Worm (Caenorhabditis elegans): ENCODE results near the gene C29H12.6.

The C29H12.6 gene

DNA sequence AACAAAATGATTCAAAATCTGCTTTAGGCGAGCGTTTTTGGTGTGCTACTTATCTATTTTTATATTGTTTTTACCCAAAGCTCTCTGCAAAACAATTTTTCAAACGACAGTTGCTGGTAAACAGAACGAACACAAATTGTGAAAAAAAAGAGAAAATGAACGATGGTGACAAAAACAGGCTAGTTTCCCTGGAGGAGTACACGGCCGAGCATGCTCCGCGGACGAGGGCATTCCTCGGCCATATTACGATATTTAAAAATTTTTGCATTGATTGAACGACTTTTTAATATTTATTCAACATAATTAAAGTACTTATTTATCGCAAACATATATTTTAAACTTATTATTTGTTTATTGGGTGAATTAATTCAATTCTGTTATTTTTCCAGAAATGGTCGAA lies 20.6 kb downstream of the C29H12.6 start, which contains the start of the genes tpp-2 and rbbp-5:
tpp-2 (minus strand) TSS at position 157 of the 400 bp plus-strand sequence.
rbbp-5 (plus strand) TSS at position 390 of the 400 bp plus-strand sequence.
- TF ChIP-seq spr-3 (GFP tag; optimal IDR thresholded peaks at IDR 0.05) (no peak), spr-1 (tag; optimal IDR thresholded peaks at IDR 0.05) (peak; percentile 4), aha-1 (tag) (peak; percentile 89), dpl-1 (GFP tag; optimal IDR thresholded peaks at IDR 0.05) (peak; percentile 78), aly-2 (tag; optimal IDR thresholded peaks at IDR 0.05) (no peak), jun-1 (tag; optimal IDR thresholded peaks at IDR 0.05) (no peak), mxl-3 (GFP tag; optimal IDR thresholded peaks at IDR 0.05) (peak; percentile 18), madf-9 (GFP tag; conservative IDR thresholded peaks at IDR 0.05) (peak; percentile 61; the same call in 1 of the 2 replicates), lin-29 (GFP tag; IDR thresholded peaks at IDR 0.05) (no peak), R02D3.7 (tag; optimal IDR thresholded peaks at IDR 0.05) (no peak), daf-16 (GFP tag; optimal IDR thresholded peaks at IDR 0.05) (peak in 1 of 2 experiments; percentile 61), daf-16 (tag; optimal IDR thresholded peaks at IDR 0.05) (peak; percentile 79), unc-130 (GFP tag; optimal IDR thresholded peaks at IDR 0.05) (peak; percentile 88), lsy-2 (tag; optimal IDR thresholded peaks at IDR 0.05) (peak in 1 of 2 experiments; percentile 70), pha-4 (GFP tag; IDR thresholded peaks at IDR 0.05) (no peak), pha-4 (tag; optimal IDR thresholded peaks at IDR 0.05) (no peak), ZK337.2 (GFP tag; IDR thresholded peaks at IDR 0.05) (peak; percentile 84), Y48G9A.11 (GFP tag; IDR thresholded peaks at IDR 0.05) (peak; percentile 30; the same call in 1 of the 2 replicates), F49E8.2 (tag; optimal IDR thresholded peaks at IDR 0.05; ENCODE audit: borderline replicate concordance) (peak; percentile 3), dmd-9 (GFP tag; IDR thresholded peaks at IDR 0.05) (peak; percentile 56; the same call in 1 of the 2 replicates), mes-2 (tag; optimal IDR thresholded peaks at IDR 0.05; ENCODE audit: poor library complexity, severe bottlenecking) (peak; percentile 97), ztf-11 (tag; optimal IDR thresholded peaks at IDR 0.05) (no peak)

DNA sequence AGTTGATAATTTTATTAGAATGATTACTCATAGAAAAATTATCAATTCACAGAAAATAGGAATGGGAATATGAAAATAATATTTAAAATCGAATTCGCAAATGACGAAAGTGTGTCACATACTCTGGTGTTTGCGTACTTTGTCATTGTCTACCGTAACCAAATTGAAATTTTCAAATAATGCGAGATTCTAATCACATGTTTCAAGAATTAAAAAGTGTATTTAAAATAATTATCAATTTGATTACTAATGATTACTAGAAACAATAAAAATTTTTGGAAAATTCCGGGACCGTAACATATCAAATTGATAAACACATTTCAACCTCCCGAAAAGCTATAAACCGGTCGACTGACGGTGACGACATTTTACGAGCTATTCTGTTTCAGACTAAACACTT lies 26.7 kb downstream of the C29H12.6 start, which contains the start of the genes fbf-2 and nspg-3:
fbf-2 (minus strand) TSS at position 101 of the 400 bp plus-strand sequence.
nspg-3 (plus strand) TSS at position 388 of the 400 bp plus-strand sequence.
- TF ChIP-seq F10B5.3 (tag; optimal IDR thresholded peaks at IDR 0.05): no peak
- TF ChIP-seq php-3 (GFP tag; IDR thresholded peaks at IDR 0.05): 0 out of 2 replicates have a peak, but pooled peaks have one; percentile 15
- TF ChIP-seq daf-16 (GFP tag; optimal IDR thresholded peaks at IDR 0.05): no peak
- TF ChIP-seq daf-16 (tag; optimal IDR thresholded peaks at IDR 0.05): peak; percentile 35

DNA sequence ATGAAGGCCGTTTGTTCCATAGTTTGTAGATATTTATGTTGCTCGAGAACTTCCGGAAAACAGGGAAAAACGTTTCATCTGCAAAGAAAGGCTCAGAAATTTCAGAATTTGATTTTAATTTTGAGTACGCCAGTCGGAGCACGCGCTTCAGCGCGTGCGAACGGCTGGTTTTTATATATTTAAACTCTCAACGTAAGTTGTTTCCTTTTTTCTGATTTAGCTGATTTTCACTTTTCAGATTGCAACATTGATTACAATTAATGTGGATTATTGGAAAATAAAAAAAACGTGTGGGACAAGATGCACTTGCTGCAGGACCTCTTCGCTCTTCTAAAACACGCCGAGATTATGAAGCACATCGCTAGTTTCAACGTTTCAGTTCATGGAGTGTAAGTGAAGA lies 35.4 kb downstream of the C29H12.6 start, which contains the start of gene F21H12.3:
F21H12.3 (plus strand) TSS at position 301 of the 400 bp plus-strand sequence.
- no peak for TF ChIP-seq pqm-1 (tag; optimal IDR thresholded peaks at IDR 0.05)

DNA sequence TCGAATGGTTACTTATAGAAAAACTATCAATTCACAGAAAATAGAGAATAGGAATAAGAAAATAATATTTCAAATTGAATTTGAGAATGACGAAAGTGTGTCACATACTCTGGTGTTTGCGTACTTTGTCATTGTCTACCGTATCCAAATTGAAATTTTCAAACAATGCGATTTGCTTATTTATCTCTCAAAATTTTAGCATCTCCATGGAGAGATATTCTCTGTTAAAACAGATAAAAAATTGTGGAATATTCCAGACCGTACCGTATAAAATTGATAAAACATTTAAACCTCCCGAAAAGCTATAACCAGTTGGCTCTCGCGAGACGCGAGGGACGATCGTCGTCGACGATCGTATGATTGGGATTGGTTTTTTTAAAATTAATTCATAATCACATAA lies 37.3 kb downstream of the C29H12.6 start, which contains the start of gene fbf-1:
fbf-1 (minus strand) TSS at position 101 of the 400 bp plus-strand sequence.
- TF ChIP-seq vab-7 (GFP tag; IDR thresholded peaks at IDR 0.05) (no peak), mdl-1 (tag; optimal IDR thresholded peaks at IDR 0.05) (no peak), hlh-30 (tag; optimal IDR thresholded peaks at IDR 0.05; ENCODE audit: insufficient read depth) (no peak), ctbp-1 (GFP tag; IDR thresholded peaks at IDR 0.05) (no peak), nhr-76 (tag; optimal IDR thresholded peaks at IDR 0.05) (no peak), ceh-32 (tag; optimal IDR thresholded peaks at IDR 0.05; ENCODE audit: poor library complexity) (no peak), egl-27 (tag; optimal IDR thresholded peaks at IDR 0.05) (no peak), unc-130 (GFP tag; optimal IDR thresholded peaks at IDR 0.05) (no peak), lin-39 (tag; optimal IDR thresholded peaks at IDR 0.05) (no peak), lin-38 (GFP tag; IDR thresholded peaks at IDR 0.05) (no peak), tra-1 (GFP tag; IDR thresholded peaks at IDR 0.05) (no peak)

All from whole organism, L4 larva.